Worm (Caenorhabditis elegans): ENCODE measurements around the gene F35G12.5.

DNA sequence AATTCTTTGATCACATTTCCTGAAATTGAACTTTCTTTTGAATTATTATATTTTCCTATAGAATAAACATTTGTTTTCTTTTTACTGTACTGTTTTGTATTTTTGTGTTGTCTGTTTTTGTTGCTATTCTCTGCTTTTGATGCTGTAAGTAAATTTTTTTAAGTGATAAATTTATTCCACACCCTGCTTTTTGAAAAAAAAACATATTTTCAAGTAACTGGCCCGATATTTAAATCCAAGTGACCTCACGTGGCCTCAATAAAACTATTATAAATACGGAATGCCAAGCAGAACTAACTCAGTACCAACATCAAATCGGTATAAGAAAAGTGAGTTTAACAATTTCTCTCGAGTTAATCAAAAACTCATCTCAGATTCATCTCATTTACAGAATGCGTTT, 44.2 kb downstream of the F35G12.5 start, which contains the start of gene clec-151:
- TF ChIP-seq mes-4 (tag; optimal IDR thresholded peaks at IDR 0.05) (no peak), lin-40 (tag; optimal IDR thresholded peaks at IDR 0.05) (no peak), F57C9.4 (tag; optimal IDR thresholded peaks at IDR 0.05) (no peak), pha-4 (tag; optimal IDR thresholded peaks at IDR 0.05) (no peak)
